Worm (Caenorhabditis elegans) whole organism, L2 larva: Measurements from ENCODE around the gene T05B9.1.

Source experiments
- C34F6.9 ChIP-seq: fragments of 150-350 bp; optimal IDR thresholded peaks from 2 replicates; lab custom pipeline; 2014; ENCODE audit warnings: missing biosample characterization, missing genetic modification characterization
- F13H6.1 ChIP-seq: sonication (generic microtip); optimal IDR thresholded peaks from 2 replicates; lab custom pipeline; 2016; ENCODE audit warnings: missing genetic modification characterization, missing compliant biosample characterization
- R02D3.7 ChIP-seq: fragments of 150-350 bp; optimal IDR thresholded peaks from 2 replicates; lab custom pipeline; 2014; ENCODE audit warnings: missing biosample characterization, missing genetic modification characterization
- aly-2 ChIP-seq: fragments of 150-350 bp; optimal IDR thresholded peaks from 2 replicates; lab custom pipeline; 2014; ENCODE audit warnings: missing biosample characterization, missing genetic modification characterization
- ama-1 ChIP-seq: fragments of 150-350 bp; optimal IDR thresholded peaks from 2 replicates; lab custom pipeline; 2018; ENCODE audit warnings: inconsistent platforms
- blmp-1 ChIP-seq: sonication (generic microtip); optimal IDR thresholded peaks from 2 replicates; lab custom pipeline; 2017; ENCODE audit warnings: missing genetic modification characterization, mild to moderate bottlenecking, missing compliant biosample characterization, antibody characterized with exemption, moderate library complexity; ENCODE audit not compliant: insufficient read depth
- ceh-82 ChIP-seq: fragments of 150-350 bp; optimal IDR thresholded peaks from 2 replicates; lab custom pipeline; 2014; ENCODE audit warnings: missing biosample characterization, missing genetic modification characterization
- egl-27 ChIP-seq: sonication (generic microtip); optimal IDR thresholded peaks from 3 replicates; lab custom pipeline; 2017; ENCODE audit warnings: missing biosample characterization, missing genetic modification reagents, missing genetic modification characterization
- elt-1 ChIP-seq: fragments of 150-350 bp; optimal IDR thresholded peaks from 2 replicates; lab custom pipeline; 2014; ENCODE audit warnings: missing biosample characterization, missing genetic modification characterization
- elt-3 ChIP-seq: sonication (generic microtip); optimal IDR thresholded peaks from 2 replicates; lab custom pipeline; 2017; ENCODE audit warnings: missing biosample characterization, missing genetic modification characterization
- lsy-2 ChIP-seq, 2 experiments: fragments of 150-350 bp in 1 of 2; sonication (generic microtip) in 1 of 2; optimal IDR thresholded peaks; 2 replicates each; lab custom pipeline; 2014 to 2017; ENCODE audit warnings: missing biosample characterization in 2 of 2, missing genetic modification characterization in 2 of 2
- nhr-11 ChIP-seq: fragments of 150-350 bp; optimal IDR thresholded peaks from 2 replicates; lab custom pipeline; 2014; ENCODE audit warnings: missing biosample characterization, missing genetic modification characterization
- unc-62 ChIP-seq: fragments of 150-350 bp; optimal IDR thresholded peaks from 2 replicates; lab custom pipeline; 2014; ENCODE audit warnings: missing biosample characterization, missing genetic modification reagents, missing genetic modification characterization
- ztf-11 ChIP-seq: sonication (generic microtip); optimal IDR thresholded peaks from 2 replicates; lab custom pipeline; 2017; ENCODE audit warnings: missing biosample characterization, missing genetic modification characterization

DNA sequence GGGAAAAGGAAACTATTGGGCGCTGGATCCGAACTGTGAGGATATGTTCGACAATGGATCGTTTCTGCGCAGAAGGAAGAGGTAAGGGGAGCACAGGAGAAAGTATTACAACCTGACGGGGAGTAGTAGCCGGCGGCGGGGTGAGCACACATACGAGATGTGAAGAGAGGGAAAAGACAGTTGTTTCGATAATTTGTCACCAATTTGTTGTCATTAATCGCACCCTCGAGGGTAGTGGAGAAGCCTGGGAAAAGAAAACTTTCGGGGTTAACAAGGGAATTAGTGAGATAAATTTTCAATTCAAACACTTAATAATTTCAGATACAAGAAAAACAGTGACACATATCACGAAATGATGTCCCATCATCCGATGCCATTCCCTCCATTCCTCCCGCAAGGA lies 22.0 kb upstream of the T05B9.1 start:
- TF ChIP-seq ztf-11 (tag; lab: Kevin White, UChicago) (no peak), blmp-1 (tag; lab: Kevin White, UChicago) (no peak), nhr-11 (no peak), F13H6.1 (no peak), lsy-2 (tag; optimal IDR thresholded peaks at IDR 0.05; lab: Kevin White, UChicago) (no peak), R02D3.7 (tag; lab: Kevin White, UChicago) (no peak), C34F6.9 (tag; lab: Kevin White, UChicago) (no peak), ceh-82 (tag; lab: Kevin White, UChicago) (no peak), elt-3 (no peak), ama-1 (lab: Kevin White, UChicago) (no peak), egl-27 (no peak), unc-62 (GFP tag; lab: Kevin White, UChicago) (no peak), aly-2 (tag; lab: Kevin White, UChicago) (no peak), elt-1 (tag; lab: Kevin White, UChicago) (no peak)
